Worm (Caenorhabditis elegans) whole organism, dauer: ENCODE data around the gene clec-168.

Experiments used
- unc-62 ChIP-seq: sonication (generic microtip); optimal IDR thresholded peaks from 2 replicates; lab custom pipeline; 2017; ENCODE audit warnings: missing biosample characterization, missing genetic modification reagents, missing genetic modification characterization

clec-168 gene

ce11 chrIV:1256723-1257122 lies at the start of gene clec-168:
clec-168 (plus strand) TSS chrIV:1256969.
- TF ChIP-seq unc-62 (GFP tag; lab: Kevin White, UChicago): no peak

ce11 chrIV:1207980-1208379 lies 48.8 kb upstream of the clec-168 start, which contains the start of gene dsl-1:
dsl-1 (minus strand) TSS chrIV:1208080.
- no peak for TF ChIP-seq unc-62 (GFP tag; lab: Kevin White, UChicago)

- TF ChIP-seq unc-62 (GFP tag; lab: Kevin White, UChicago): no peak
Observed at ce11 chrIV:1209320-1209719, 47.4 kb upstream of the clec-168 start.

ce11 chrIV:1209813-1210212 lies 47.0 kb upstream of the clec-168 start:
- no peak for TF ChIP-seq unc-62 (GFP tag; lab: Kevin White, UChicago)

- TF ChIP-seq unc-62 (GFP tag; lab: Kevin White, UChicago): no peak
Observed at ce11 chrIV:1211902-1212301, 44.9 kb upstream of the clec-168 start.

ce11 chrIV:1212357-1212756 lies 44.4 kb upstream of the clec-168 start:
- no peak for TF ChIP-seq unc-62 (GFP tag; lab: Kevin White, UChicago)

ce11 chrIV:1213192-1213591 lies 43.6 kb upstream of the clec-168 start:
- TF ChIP-seq unc-62 (GFP tag; lab: Kevin White, UChicago): no peak

ce11 chrIV:1215536-1215935 lies 41.2 kb upstream of the clec-168 start:
- TF ChIP-seq unc-62 (GFP tag; lab: Kevin White, UChicago): no peak

ce11 chrIV:1216290-1216689 lies 40.5 kb upstream of the clec-168 start, which contains the start of gene W09G12.9:
W09G12.9 (plus strand) TSS chrIV:1216590.
- no peak for TF ChIP-seq unc-62 (GFP tag; lab: Kevin White, UChicago)

ce11 chrIV:1221167-1221566 lies 35.6 kb upstream of the clec-168 start, which contains the start of gene W09G12.10:
W09G12.10 (minus strand) TSS chrIV:1221287.
- no peak for TF ChIP-seq unc-62 (GFP tag; lab: Kevin White, UChicago)

ce11 chrIV:1224781-1225180 lies 32.0 kb upstream of the clec-168 start:
- TF ChIP-seq unc-62 (GFP tag; lab: Kevin White, UChicago): no peak

ce11 chrIV:1225596-1226232 lies 31.1 kb upstream of the clec-168 start, which contains the start of gene W09G12.8:
W09G12.8 (plus strand) TSS chrIV:1226182.
- TF ChIP-seq unc-62 (GFP tag; lab: Kevin White, UChicago): no peak

- TF ChIP-seq unc-62 (GFP tag; lab: Kevin White, UChicago): no peak
Observed at ce11 chrIV:1228675-1229130, 28.1 kb upstream of the clec-168 start, which contains the start of gene W09G12.7. W09G12.7 (plus strand) TSS chrIV:1229080.

- TF ChIP-seq unc-62 (GFP tag; lab: Kevin White, UChicago): no peak
Observed at ce11 chrIV:1231589-1231988, 25.2 kb upstream of the clec-168 start, which contains the start of gene W09G12.6. W09G12.6 (plus strand) TSS chrIV:1231889.

ce11 chrIV:1232419-1233145 lies 24.2 kb upstream of the clec-168 start:
- TF ChIP-seq unc-62 (GFP tag; lab: Kevin White, UChicago): no peak

ce11 chrIV:1234780-1235179 lies 22.0 kb upstream of the clec-168 start:
- no peak for TF ChIP-seq unc-62 (GFP tag; lab: Kevin White, UChicago)
